Fruit fly (Drosophila melanogaster) whole organism, embryonic: ENCODE results near the gene VhaAC45RP.

Source experiments
- C15 ChIP-seq: fragments of 200-800 bp; sonication (Bioruptor generic); IDR thresholded peaks from 3 replicates; pipeline ENCODE4 v1.3.6; 2022; ENCODE audit warnings: missing biosample characterization, missing genetic modification characterization
- CG10274 ChIP-seq: fragments of 200-800 bp; sonication (Bioruptor generic); optimal IDR thresholded peaks from 3 replicates; lab custom pipeline; 2017; ENCODE audit warnings: missing biosample characterization, mild to moderate bottlenecking, missing genetic modification characterization
- CG10565 ChIP-seq: fragments of 200-800 bp; sonication (Bioruptor generic); optimal IDR thresholded peaks from 3 replicates; lab custom pipeline; 2016; ENCODE audit warnings: missing biosample characterization, mild to moderate bottlenecking, missing genetic modification characterization
- CG15269 ChIP-seq: fragments of 200-800 bp; sonication (Bioruptor generic); optimal IDR thresholded peaks from 2 replicates; lab custom pipeline; 2018; ENCODE audit warnings: missing biosample characterization, mild to moderate bottlenecking, missing genetic modification characterization, moderate library complexity
- CG1602 ChIP-seq: fragments of 200-800 bp; sonication (Bioruptor generic); optimal IDR thresholded peaks from 3 replicates; lab custom pipeline; 2016; ENCODE audit warnings: missing biosample characterization, missing genetic modification characterization
- CG1603 ChIP-seq: fragments of 200-800 bp; sonication (Bioruptor generic); optimal IDR thresholded peaks from 2 replicates; lab custom pipeline; 2019; ENCODE audit warnings: missing biosample characterization, mild to moderate bottlenecking, missing genetic modification characterization, moderate library complexity
- CG17612 ChIP-seq: fragments of 200-800 bp; sonication (Bioruptor generic); IDR thresholded peaks from 2 replicates; pipeline ENCODE4 v1.3.6; 2022; ENCODE audit warnings: missing biosample characterization, missing genetic modification characterization
- CG2116 ChIP-seq: fragments of 200-800 bp; sonication (Bioruptor generic); optimal IDR thresholded peaks from 3 replicates; lab custom pipeline; 2018; ENCODE audit warnings: missing biosample characterization, mild to moderate bottlenecking, missing genetic modification characterization
- CG32772 ChIP-seq: fragments of 200-800 bp; sonication (Bioruptor generic); IDR thresholded peaks from 2 replicates; pipeline ENCODE4 v1.3.6; 2022; ENCODE audit warnings: missing biosample characterization, missing genetic modification characterization
- CG34376 ChIP-seq: fragments of 200-800 bp; sonication (Bioruptor generic); optimal IDR thresholded peaks from 2 replicates; lab custom pipeline; 2018; ENCODE audit warnings: missing biosample characterization, mild to moderate bottlenecking, missing genetic modification characterization
- CG4424 ChIP-seq: fragments of 200-800 bp; sonication (Bioruptor generic); optimal IDR thresholded peaks from 3 replicates; lab custom pipeline; 2016; ENCODE audit warnings: missing biosample characterization, missing genetic modification characterization
- CG4730 ChIP-seq: fragments of 200-800 bp; sonication (Bioruptor generic); IDR thresholded peaks from 2 replicates; pipeline ENCODE4 v1.3.6; 2022; ENCODE audit warnings: missing biosample characterization, missing genetic modification characterization
- CG6272 ChIP-seq: fragments of 200-800 bp; sonication (Bioruptor generic); IDR thresholded peaks from 2 replicates; pipeline ENCODE4 v1.3.6; 2022; ENCODE audit warnings: missing biosample characterization, missing genetic modification characterization
- CG7372 ChIP-seq: fragments of 200-800 bp; sonication (Bioruptor generic); IDR thresholded peaks from 2 replicates; pipeline ENCODE4 v1.3.6; 2022; ENCODE audit warnings: missing biosample characterization, missing genetic modification characterization
- CG8765 ChIP-seq: fragments of 200-800 bp; sonication (Bioruptor generic); IDR thresholded peaks from 2 replicates; pipeline ENCODE4 v1.3.6; 2022; ENCODE audit warnings: missing biosample characterization, missing genetic modification characterization
- CG9437 ChIP-seq: fragments of 200-800 bp; sonication (Bioruptor generic); optimal IDR thresholded peaks from 2 replicates; lab custom pipeline; 2018; ENCODE audit warnings: missing biosample characterization, mild to moderate bottlenecking, missing genetic modification characterization
- Dad ChIP-seq: fragments of 200-800 bp; sonication (Bioruptor generic); optimal IDR thresholded peaks from 3 replicates; lab custom pipeline; 2016; ENCODE audit warnings: missing biosample characterization, missing genetic modification characterization
- Dp ChIP-seq: fragments of 200-800 bp; sonication (Bioruptor generic); optimal IDR thresholded peaks from 2 replicates; lab custom pipeline; 2018; ENCODE audit warnings: missing biosample characterization, mild to moderate bottlenecking, missing genetic modification characterization, moderate library complexity
- E2f1 ChIP-seq: fragments of 200-800 bp; sonication (Bioruptor generic); IDR thresholded peaks from 2 replicates; pipeline ENCODE4 v1.3.6; 2022; ENCODE audit warnings: missing biosample characterization, missing genetic modification characterization
- GATAe ChIP-seq: fragments of 200-800 bp; sonication (Bioruptor generic); conservative IDR thresholded peaks from 2 replicates; pipeline ENCODE4 v1.3.6; 2022; ENCODE audit warnings: missing biosample characterization, missing genetic modification characterization
- HLH54F ChIP-seq: fragments of 200-800 bp; sonication (Bioruptor generic); optimal IDR thresholded peaks from 3 replicates; lab custom pipeline; 2016; ENCODE audit warnings: missing biosample characterization, missing genetic modification characterization
- HLHmδ ChIP-seq: fragments of 200-800 bp; sonication (Bioruptor generic); optimal IDR thresholded peaks from 2 replicates; lab custom pipeline; 2018; ENCODE audit warnings: missing biosample characterization, mild to moderate bottlenecking, missing genetic modification characterization, moderate library complexity
- HmgD ChIP-seq: fragments of 200-800 bp; sonication (Bioruptor generic); optimal IDR thresholded peaks from 3 replicates; lab custom pipeline; 2016; ENCODE audit warnings: missing biosample characterization, missing genetic modification characterization
- Hmr ChIP-seq: fragments of 200-800 bp; sonication (Bioruptor generic); optimal IDR thresholded peaks from 3 replicates; lab custom pipeline; 2017; ENCODE audit warnings: mild to moderate bottlenecking, missing biosample characterization, missing genetic modification reagents, missing genetic modification characterization
- Hmx ChIP-seq: fragments of 200-800 bp; sonication (Bioruptor generic); optimal IDR thresholded peaks from 2 replicates; lab custom pipeline; 2016; ENCODE audit warnings: missing biosample characterization, missing genetic modification characterization
- Meics ChIP-seq: fragments of 200-800 bp; sonication (Bioruptor generic); optimal IDR thresholded peaks from 2 replicates; lab custom pipeline; 2017; ENCODE audit warnings: missing biosample characterization, mild to moderate bottlenecking, missing genetic modification characterization
- Six4 ChIP-seq: fragments of 200-800 bp; sonication (Bioruptor generic); optimal IDR thresholded peaks from 2 replicates; lab custom pipeline; 2016; ENCODE audit warnings: missing biosample characterization, missing genetic modification characterization
- Sry-β ChIP-seq: fragments of 200-800 bp; sonication (Bioruptor generic); optimal IDR thresholded peaks from 2 replicates; lab custom pipeline; 2018; ENCODE audit warnings: missing biosample characterization, mild to moderate bottlenecking, missing genetic modification characterization, moderate library complexity
- btn ChIP-seq: fragments of 200-800 bp; sonication (Bioruptor generic); optimal IDR thresholded peaks from 2 replicates; lab custom pipeline; 2016; ENCODE audit warnings: missing biosample characterization, missing genetic modification characterization
- cato ChIP-seq: fragments of 200-800 bp; sonication (Bioruptor generic); optimal IDR thresholded peaks from 2 replicates; lab custom pipeline; 2016; ENCODE audit warnings: missing biosample characterization, missing genetic modification characterization, borderline replicate concordance
- chinmo ChIP-seq: fragments of 200-800 bp; sonication (Bioruptor generic); IDR thresholded peaks from 4 replicates; pipeline ENCODE4 v1.3.6; 2022; ENCODE audit warnings: missing biosample characterization, missing genetic modification characterization; ENCODE audit not compliant: partially characterized antibody
- chm ChIP-seq: fragments of 200-800 bp; sonication (Bioruptor generic); IDR thresholded peaks from 2 replicates; pipeline ENCODE4 v1.3.6; 2022; ENCODE audit warnings: missing biosample characterization, missing genetic modification characterization
- dati ChIP-seq: fragments of 200-800 bp; sonication (Bioruptor generic); IDR thresholded peaks from 2 replicates; pipeline ENCODE4 v1.3.6; 2022; ENCODE audit warnings: missing biosample characterization, missing genetic modification characterization
- emc ChIP-seq: fragments of 200-800 bp; sonication (Bioruptor generic); optimal IDR thresholded peaks from 2 replicates; lab custom pipeline; 2016; ENCODE audit warnings: missing biosample characterization, missing genetic modification characterization
- exex ChIP-seq: fragments of 200-800 bp; sonication (Bioruptor generic); optimal IDR thresholded peaks from 4 replicates; lab custom pipeline; 2018; ENCODE audit warnings: missing biosample characterization, mild to moderate bottlenecking, missing genetic modification characterization, moderate library complexity
- fd102C ChIP-seq: fragments of 200-800 bp; sonication (Bioruptor generic); optimal IDR thresholded peaks from 2 replicates; lab custom pipeline; 2018; ENCODE audit warnings: missing biosample characterization, mild to moderate bottlenecking, missing genetic modification characterization, moderate library complexity
- fd3F ChIP-seq: fragments of 200-800 bp; sonication (Bioruptor generic); optimal IDR thresholded peaks from 2 replicates; lab custom pipeline; 2018; ENCODE audit warnings: missing biosample characterization, mild to moderate bottlenecking, missing genetic modification characterization, moderate library complexity
- fd64A ChIP-seq: fragments of 200-800 bp; sonication (Bioruptor generic); optimal IDR thresholded peaks from 3 replicates; lab custom pipeline; 2018; ENCODE audit warnings: missing biosample characterization, mild to moderate bottlenecking, missing genetic modification characterization
- gcm2 ChIP-seq: fragments of 200-800 bp; sonication (Bioruptor generic); optimal IDR thresholded peaks from 2 replicates; lab custom pipeline; 2016; ENCODE audit warnings: missing biosample characterization, missing genetic modification characterization
- grau ChIP-seq: fragments of 200-800 bp; optimal IDR thresholded peaks from 3 replicates; lab custom pipeline; 2019; ENCODE audit warnings: missing biosample characterization, mild to moderate bottlenecking, missing genetic modification characterization, moderate library complexity
- hb ChIP-seq: fragments of 200-800 bp; sonication (Bioruptor generic); IDR thresholded peaks from 3 replicates; pipeline ENCODE4 v1.3.6; 2022; ENCODE audit warnings: missing biosample characterization, missing genetic modification characterization; ENCODE audit not compliant: partially characterized antibody
- hkb ChIP-seq, 2 experiments: fragments of 200-800 bp in 1 of 2; fragments of >200 bp in 1 of 2; sonication (Bioruptor generic) in 1 of 2; IDR thresholded peaks in 1 of 2; optimal IDR thresholded peaks in 1 of 2; 2 replicates each; pipeline versions ENCODE4 v1.3.6 to Lab custom; 2017 to 2022; ENCODE audit warnings: missing biosample characterization in 1 of 2, missing genetic modification characterization in 1 of 2
- ken ChIP-seq: fragments of 200-800 bp; sonication (Bioruptor generic); IDR thresholded peaks from 3 replicates; pipeline ENCODE4 v1.3.6; 2022; ENCODE audit warnings: missing biosample characterization, missing genetic modification characterization
- pnt ChIP-seq: fragments of 200-800 bp; sonication (Bioruptor generic); optimal IDR thresholded peaks from 3 replicates; lab custom pipeline; 2016; ENCODE audit warnings: missing biosample characterization, missing genetic modification characterization
- pum ChIP-seq: fragments of 200-800 bp; sonication (Bioruptor generic); optimal IDR thresholded peaks from 2 replicates; lab custom pipeline; 2016; ENCODE audit warnings: missing biosample characterization, missing genetic modification characterization
- sr ChIP-seq: fragments of 200-800 bp; sonication (Bioruptor generic); IDR thresholded peaks from 3 replicates; pipeline ENCODE4 v1.3.6; 2022; ENCODE audit warnings: missing biosample characterization, missing genetic modification characterization
- tin ChIP-seq: fragments of 200-800 bp; sonication (Bioruptor generic); optimal IDR thresholded peaks from 3 replicates; lab custom pipeline; 2016; ENCODE audit warnings: missing biosample characterization, missing genetic modification characterization
- vfl ChIP-seq: fragments of 200-800 bp; sonication (Bioruptor generic); optimal IDR thresholded peaks from 2 replicates; lab custom pipeline; 2016; ENCODE audit warnings: missing biosample characterization, missing genetic modification characterization
- zen2 ChIP-seq: fragments of 200-800 bp; sonication (Bioruptor generic); IDR thresholded peaks from 3 replicates; pipeline ENCODE4 v1.3.6; 2022; ENCODE audit warnings: missing biosample characterization, missing genetic modification characterization; ENCODE audit not compliant: partially characterized antibody

Gene VhaAC45RP

dm6 chr3R:30208766-30209484 lies 42.7 kb upstream of the VhaAC45RP start, which contains the start of gene RpS7 (continued):
- TF ChIP-seq GATAe (GFP tag; lab: Robert Waterston, UW), result no peak; the same call in 1 of the 2 replicates
- peak; percentile 18 for TF ChIP-seq emc (GFP tag; lab: Kevin White, UChicago)
- TF ChIP-seq vfl (GFP tag; lab: Kevin White, UChicago), result no peak
- TF ChIP-seq fd3F, result peak; percentile 51
- TF ChIP-seq CG8765, result peak; percentile 50; the same call in 1 of the 2 replicates
- TF ChIP-seq Six4, result peak; percentile 23
- peak; percentile 94 for TF ChIP-seq zen2 (GFP tag; lab: Robert Waterston, UW)
- TF ChIP-seq E2f1 (GFP tag; lab: Robert Waterston, UW), result peak; percentile 62
- TF ChIP-seq fd64A (GFP tag; lab: Kevin White, UChicago), result peak; percentile 79
- TF ChIP-seq hkb (optimal IDR thresholded peaks at IDR 0.05; lab: Kevin White, UChicago), result peak; percentile 36
- peak; percentile 81 for TF ChIP-seq hkb (GFP tag; IDR thresholded peaks at IDR 0.05; lab: Robert Waterston, UW)
- TF ChIP-seq HmgD (GFP tag; lab: Kevin White, UChicago), result no peak
- TF ChIP-seq btn, result peak; percentile 28
- TF ChIP-seq CG10565 (GFP tag; lab: Kevin White, UChicago), result no peak
- TF ChIP-seq CG6272 (GFP tag; lab: Robert Waterston, UW), result peak; percentile 76
- TF ChIP-seq hb, result peak; percentile 98
- no peak for TF ChIP-seq Hmx (GFP tag; lab: Kevin White, UChicago)
- TF ChIP-seq Sry-β (GFP tag; lab: Kevin White, UChicago), result peak; percentile 27
- TF ChIP-seq Dp (GFP tag; lab: Kevin White, UChicago), result peak; percentile 48
- TF ChIP-seq exex (tag; lab: Kevin White, UChicago), result peak; percentile 39
- peak; percentile 73 for TF ChIP-seq CG1603 (tag; lab: Kevin White, UChicago)
- TF ChIP-seq Dad (GFP tag; lab: Kevin White, UChicago), result peak; percentile 26
- peak; percentile 93; the same call in 2 of the 4 replicates for TF ChIP-seq chinmo (GFP tag; lab: Robert Waterston, UW)
- TF ChIP-seq grau (tag; lab: Kevin White, UChicago), result peak; percentile 52
- TF ChIP-seq HLHmδ, result peak; percentile 96
- TF ChIP-seq HLH54F (GFP tag; lab: Kevin White, UChicago), result peak; percentile 5
- peak; percentile 71; the same call in 2 of the 3 replicates for TF ChIP-seq ken (GFP tag; lab: Robert Waterston, UW)
- TF ChIP-seq cato, result peak; percentile 20
- no peak; the same call in 1 of the 3 replicates for TF ChIP-seq sr (GFP tag; lab: Robert Waterston, UW)
- TF ChIP-seq gcm2 (GFP tag; lab: Kevin White, UChicago), result peak; percentile 28
- peak; percentile 87 for TF ChIP-seq Meics (GFP tag; lab: Kevin White, UChicago)
- TF ChIP-seq pnt (GFP tag; lab: Kevin White, UChicago), result no peak
- no peak for TF ChIP-seq CG1602 (GFP tag; lab: Kevin White, UChicago)
- peak; percentile 85 for TF ChIP-seq chm (GFP tag; lab: Robert Waterston, UW)
- TF ChIP-seq CG17612, result no peak
- peak; percentile 51; the same call in 1 of the 2 replicates for TF ChIP-seq CG4730
- no peak for TF ChIP-seq dati (GFP tag; lab: Robert Waterston, UW)
- TF ChIP-seq fd102C (GFP tag; lab: Kevin White, UChicago), result peak; percentile 63
- peak; percentile 58 for TF ChIP-seq CG10274
- peak; percentile 92 for TF ChIP-seq CG2116
- TF ChIP-seq CG32772, result peak; percentile 61
- no peak for TF ChIP-seq pum (GFP tag; lab: Kevin White, UChicago)
- peak; percentile 92 for TF ChIP-seq CG34376 (GFP tag; lab: Kevin White, UChicago)
- peak; percentile 79 for TF ChIP-seq CG9437
- TF ChIP-seq tin, result peak; percentile 15
- TF ChIP-seq CG7372 (GFP tag; lab: Robert Waterston, UW), result peak; percentile 77
- TF ChIP-seq Hmr, result peak; percentile 85
- TF ChIP-seq CG4424 (GFP tag; lab: Kevin White, UChicago), result peak; percentile 78
- TF ChIP-seq C15, result peak; percentile 53; the same call in 1 of the 3 replicates
- TF ChIP-seq CG15269 (tag; lab: Kevin White, UChicago), result peak; percentile 75
